Worm (Caenorhabditis elegans) whole organism, mixed stage, embryonic: ENCODE results near the gene F11C1.4.

Experiments
- bed-3 ChIP-seq: fragments of 200-800 bp; sonication (Bioruptor generic); optimal IDR thresholded peaks from 3 replicates; lab custom pipeline; 2018; ENCODE audit warnings: mild to moderate bottlenecking, missing genetic modification characterization, moderate library complexity, missing compliant biosample characterization
- elt-1 ChIP-seq: sonication (generic microtip); optimal IDR thresholded peaks from 2 replicates; lab custom pipeline; 2017; ENCODE audit warnings: missing genetic modification characterization, mild to moderate bottlenecking, missing compliant biosample characterization, antibody characterized with exemption, moderate library complexity, borderline replicate concordance; ENCODE audit not compliant: insufficient read depth
- elt-3 ChIP-seq: fragments of 150-350 bp; optimal IDR thresholded peaks from 2 replicates; lab custom pipeline; 2014; ENCODE audit warnings: missing biosample characterization, missing genetic modification characterization
- ham-2 ChIP-seq: fragments of 200-800 bp; sonication (Bioruptor generic); optimal IDR thresholded peaks from 2 replicates; lab custom pipeline; 2018; ENCODE audit warnings: mild to moderate bottlenecking, missing genetic modification characterization, missing compliant biosample characterization
- lin-13 ChIP-seq: fragments of 150-350 bp; optimal IDR thresholded peaks from 2 replicates; lab custom pipeline; 2014; ENCODE audit warnings: missing biosample characterization, missing genetic modification characterization
- lsy-2 ChIP-seq: fragments of 150-350 bp; optimal IDR thresholded peaks from 2 replicates; lab custom pipeline; 2014; ENCODE audit warnings: missing biosample characterization, missing genetic modification characterization
- mab-5 ChIP-seq: fragments of 150-350 bp; optimal IDR thresholded peaks from 2 replicates; lab custom pipeline; 2014; ENCODE audit warnings: missing biosample characterization, missing genetic modification characterization
- mep-1 ChIP-seq: fragments of 150-350 bp; optimal IDR thresholded peaks from 2 replicates; lab custom pipeline; 2017; ENCODE audit warnings: missing biosample characterization, missing genetic modification reagents, missing genetic modification characterization, inconsistent platforms
- nhr-237 ChIP-seq: fragments of 150-350 bp; optimal IDR thresholded peaks from 2 replicates; lab custom pipeline; 2014; ENCODE audit warnings: missing biosample characterization, missing genetic modification characterization
- nhr-28 ChIP-seq: fragments of 150-350 bp; optimal IDR thresholded peaks from 2 replicates; lab custom pipeline; 2014; ENCODE audit warnings: missing biosample characterization, missing genetic modification characterization
- nhr-76 ChIP-seq: sonication (generic microtip); optimal IDR thresholded peaks from 2 replicates; lab custom pipeline; 2017; ENCODE audit warnings: missing biosample characterization, missing genetic modification characterization
- snpc-4 ChIP-seq: fragments of 150-350 bp; optimal IDR thresholded peaks from 2 replicates; lab custom pipeline; 2014; ENCODE audit warnings: missing biosample characterization, missing genetic modification characterization
- unc-39 ChIP-seq: fragments of 150-350 bp; optimal IDR thresholded peaks from 2 replicates; lab custom pipeline; 2014; ENCODE audit warnings: missing biosample characterization, missing genetic modification characterization
- unc-62 ChIP-seq: fragments of 150-350 bp; optimal IDR thresholded peaks from 2 replicates; lab custom pipeline; 2014; ENCODE audit warnings: missing biosample characterization, missing genetic modification reagents, missing genetic modification characterization

DNA sequence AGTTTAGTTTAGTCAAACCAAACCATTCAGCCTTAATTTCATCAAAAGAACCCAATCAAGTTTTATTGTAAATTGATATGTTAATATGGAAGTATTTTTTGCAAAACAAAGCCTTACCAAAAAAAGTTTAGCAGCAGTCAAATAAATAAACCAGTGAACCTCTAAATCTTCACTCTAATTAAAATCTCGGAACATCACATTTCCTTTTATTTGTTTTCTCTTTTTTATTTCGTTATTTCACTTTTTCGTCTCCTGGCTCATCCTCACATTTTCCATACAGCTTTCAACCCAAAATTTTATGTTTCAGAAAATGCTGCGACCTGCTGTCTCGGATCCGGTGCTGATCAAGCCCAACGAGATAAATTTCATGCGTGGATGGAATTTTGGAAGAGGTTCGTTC lies 46.9 kb upstream of the F11C1.4 start, which contains the start of gene C34E7.3:
- TF ChIP-seq snpc-4 (no peak), elt-3 (no peak), unc-62 (GFP tag; lab: Kevin White, UChicago) (no peak), nhr-28 (tag; lab: Kevin White, UChicago) (no peak), nhr-76 (tag; lab: Kevin White, UChicago) (no peak), unc-39 (tag; lab: Kevin White, UChicago) (no peak), nhr-237 (tag; lab: Kevin White, UChicago) (no peak), bed-3 (GFP tag; lab: Kevin White, UChicago) (no peak), mab-5 (tag; lab: Kevin White, UChicago) (no peak), mep-1 (no peak), lsy-2 (tag; lab: Kevin White, UChicago) (no peak), lin-13 (tag; lab: Kevin White, UChicago) (no peak), ham-2 (GFP tag; lab: Kevin White, UChicago) (no peak), elt-1 (no peak)
